Worm (Caenorhabditis elegans) whole organism, L1 larva: ENCODE measurements around the gene tag-77.
A peak's percentile ranks its signal among the peaks of the same experiment; 100 is the strongest.

Experiments
- elt-2 ChIP-seq: sonication (generic microtip); optimal IDR thresholded peaks from 2 replicates; lab custom pipeline; 2016; ENCODE audit warnings: missing genetic modification characterization, mild to moderate bottlenecking, inconsistent platforms, missing compliant biosample characterization, missing genetic modification reagents
- mep-1 ChIP-seq: fragments of 150-350 bp; optimal IDR thresholded peaks from 2 replicates; lab custom pipeline; 2014; ENCODE audit warnings: missing biosample characterization, missing genetic modification characterization
- sox-4 ChIP-seq: sonication (generic microtip); optimal IDR thresholded peaks from 2 replicates; lab custom pipeline; 2016; ENCODE audit warnings: missing genetic modification characterization, missing compliant biosample characterization

- TF ChIP-seq elt-2 (tag; lab: Kevin White, UChicago) (peak; percentile 33), mep-1 (tag; lab: Kevin White, UChicago) (no peak), sox-4 (tag; lab: Kevin White, UChicago) (no peak)
Measured at ce11 chrIV:8540268-8540667, 29.9 kb upstream of the tag-77 start.
